Worm (Caenorhabditis elegans) whole organism, late embryonic: Measurements from ENCODE around the gene ceh-60.

Experiments
- F13H6.1 ChIP-seq: sonication (generic microtip); optimal IDR thresholded peaks from 2 replicates; lab custom pipeline; 2016; ENCODE audit warnings: missing genetic modification characterization, missing compliant biosample characterization
- K02D7.2 ChIP-seq: sonication (generic microtip); optimal IDR thresholded peaks from 2 replicates; lab custom pipeline; 2017; ENCODE audit warnings: mild to moderate bottlenecking, missing genetic modification characterization, missing compliant biosample characterization
- K09A11.1 ChIP-seq: sonication (generic microtip); optimal IDR thresholded peaks from 2 replicates; lab custom pipeline; 2017; ENCODE audit warnings: antibody characterized with exemption, mild to moderate bottlenecking, missing genetic modification characterization, missing compliant biosample characterization; ENCODE audit not compliant: insufficient read depth
- T23F11.4 ChIP-seq: fragments of 200-800 bp; sonication (Bioruptor generic); optimal IDR thresholded peaks from 2 replicates; lab custom pipeline; 2018; ENCODE audit warnings: mild to moderate bottlenecking, missing genetic modification characterization, missing compliant biosample characterization
- ahr-1 ChIP-seq: sonication (generic microtip); optimal IDR thresholded peaks from 2 replicates; lab custom pipeline; 2016; ENCODE audit warnings: missing genetic modification characterization, missing compliant biosample characterization
- ceh-19 ChIP-seq: fragments of 200-800 bp; sonication (Bioruptor generic); optimal IDR thresholded peaks from 2 replicates; lab custom pipeline; 2018; ENCODE audit warnings: mild to moderate bottlenecking, missing genetic modification characterization, missing compliant biosample characterization
- ceh-2 ChIP-seq: sonication (generic microtip); optimal IDR thresholded peaks from 2 replicates; lab custom pipeline; 2016; ENCODE audit warnings: missing genotype, missing genetic modification characterization, missing compliant biosample characterization
- ceh-30 ChIP-seq: fragments of 150-350 bp; optimal IDR thresholded peaks from 2 replicates; lab custom pipeline; 2014; ENCODE audit warnings: missing biosample characterization, missing genetic modification characterization
- ceh-31 ChIP-seq: sonication (generic microtip); optimal IDR thresholded peaks from 2 replicates; lab custom pipeline; 2016; ENCODE audit warnings: missing genetic modification characterization, missing compliant biosample characterization
- ceh-34 ChIP-seq: sonication (generic microtip); optimal IDR thresholded peaks from 2 replicates; lab custom pipeline; 2016; ENCODE audit warnings: mild to moderate bottlenecking, missing genetic modification characterization, missing compliant biosample characterization
- ceh-48 ChIP-seq: sonication (generic microtip); optimal IDR thresholded peaks from 2 replicates; lab custom pipeline; 2016; ENCODE audit warnings: missing genetic modification characterization, inconsistent platforms, missing compliant biosample characterization
- dve-1 ChIP-seq: sonication (generic microtip); optimal IDR thresholded peaks from 2 replicates; lab custom pipeline; 2017; ENCODE audit warnings: antibody characterized with exemption, mild to moderate bottlenecking, missing genetic modification characterization, missing compliant biosample characterization
- elt-2 ChIP-seq: sonication (generic microtip); optimal IDR thresholded peaks from 2 replicates; lab custom pipeline; 2016; ENCODE audit warnings: missing genetic modification reagents, missing genetic modification characterization, missing compliant biosample characterization
- ets-4 ChIP-seq: sonication (generic microtip); optimal IDR thresholded peaks from 2 replicates; lab custom pipeline; 2016; ENCODE audit warnings: missing genetic modification characterization, missing compliant biosample characterization
- fax-1 ChIP-seq: sonication (generic microtip); optimal IDR thresholded peaks from 2 replicates; lab custom pipeline; 2016; ENCODE audit warnings: missing genotype, missing genetic modification characterization, missing compliant biosample characterization
- gmeb-2 ChIP-seq: sonication (generic microtip); optimal IDR thresholded peaks from 2 replicates; lab custom pipeline; 2016; ENCODE audit warnings: missing genetic modification characterization, inconsistent platforms, missing compliant biosample characterization
- lim-6 ChIP-seq: sonication (generic microtip); optimal IDR thresholded peaks from 2 replicates; lab custom pipeline; 2016; ENCODE audit warnings: missing genetic modification characterization, missing compliant biosample characterization
- lin-11 ChIP-seq: fragments of 200-800 bp; sonication (Bioruptor generic); optimal IDR thresholded peaks from 2 replicates; lab custom pipeline; 2018; ENCODE audit warnings: mild to moderate bottlenecking, missing genetic modification characterization, missing compliant biosample characterization
- mec-3 ChIP-seq: sonication (generic microtip); optimal IDR thresholded peaks from 2 replicates; lab custom pipeline; 2016; ENCODE audit warnings: borderline replicate concordance, missing genetic modification characterization, missing compliant biosample characterization
- nfya-1 ChIP-seq: sonication (generic microtip); optimal IDR thresholded peaks from 2 replicates; lab custom pipeline; 2017; ENCODE audit warnings: missing genetic modification characterization, mild to moderate bottlenecking, missing compliant biosample characterization, antibody characterized with exemption, moderate library complexity
- nhr-11 ChIP-seq: fragments of 150-350 bp; optimal IDR thresholded peaks from 2 replicates; lab custom pipeline; 2014; ENCODE audit warnings: missing biosample characterization, missing genetic modification characterization
- nhr-232 ChIP-seq: sonication (generic microtip); optimal IDR thresholded peaks from 2 replicates; lab custom pipeline; 2016; ENCODE audit warnings: missing genetic modification characterization, missing compliant biosample characterization
- pat-9 ChIP-seq: fragments of 200-800 bp; sonication (Bioruptor generic); optimal IDR thresholded peaks from 2 replicates; lab custom pipeline; 2018; ENCODE audit warnings: mild to moderate bottlenecking, missing genetic modification characterization, moderate library complexity, missing compliant biosample characterization
- pha-4 ChIP-seq: fragments of 150-350 bp; optimal IDR thresholded peaks from 2 replicates; lab custom pipeline; 2018; ENCODE audit warnings: missing biosample characterization, missing genetic modification reagents, missing genetic modification characterization
- pqm-1 ChIP-seq: sonication (generic microtip); optimal IDR thresholded peaks from 2 replicates; lab custom pipeline; 2016; ENCODE audit warnings: missing genetic modification characterization, missing compliant biosample characterization
- ref-2 ChIP-seq: sonication (generic microtip); optimal IDR thresholded peaks from 2 replicates; lab custom pipeline; 2016; ENCODE audit warnings: missing genetic modification characterization, missing compliant biosample characterization
- sox-2 ChIP-seq: fragments of 200-800 bp; sonication (Bioruptor generic); IDR thresholded peaks from 2 replicates; pipeline ENCODE4 v1.3.6; 2022; ENCODE audit warnings: missing genetic modification reagents, missing genetic modification characterization, missing compliant biosample characterization
- sox-4 ChIP-seq: sonication (generic microtip); optimal IDR thresholded peaks from 2 replicates; lab custom pipeline; 2017; ENCODE audit warnings: mild to moderate bottlenecking, missing genetic modification characterization, inconsistent platforms, missing compliant biosample characterization
- syd-9 ChIP-seq: sonication (generic microtip); optimal IDR thresholded peaks from 2 replicates; lab custom pipeline; 2016; ENCODE audit warnings: mild to moderate bottlenecking, missing genetic modification characterization, moderate library complexity, missing compliant biosample characterization
- tbx-2 ChIP-seq: sonication (generic microtip); optimal IDR thresholded peaks from 2 replicates; lab custom pipeline; 2016; ENCODE audit warnings: missing genetic modification characterization, missing compliant biosample characterization
- tbx-7 ChIP-seq: sonication (generic microtip); optimal IDR thresholded peaks from 2 replicates; lab custom pipeline; 2016; ENCODE audit warnings: missing genotype, missing genetic modification characterization, missing compliant biosample characterization
- unc-42 ChIP-seq: sonication (generic microtip); optimal IDR thresholded peaks from 2 replicates; lab custom pipeline; 2016; ENCODE audit warnings: missing genotype, missing genetic modification characterization, missing compliant biosample characterization
- zip-5 ChIP-seq: sonication (generic microtip); optimal IDR thresholded peaks from 2 replicates; lab custom pipeline; 2016; ENCODE audit warnings: missing genetic modification characterization, missing compliant biosample characterization

ceh-60 gene

ce11 chrX:6505662-6506061 is 24.3 kb downstream of the ceh-60 start, which contains the start of gene glr-8:
glr-8 (plus strand) TSS chrX:6505980.
- TF ChIP-seq K09A11.1 (tag; lab: Kevin White, UChicago) (no peak), dve-1 (no peak), sox-2 (GFP tag; lab: Robert Waterston, UW) (no peak), ref-2 (no peak), nfya-1 (tag; lab: Kevin White, UChicago) (no peak), ceh-31 (tag; lab: Kevin White, UChicago) (no peak), ceh-30 (tag; lab: Kevin White, UChicago) (no peak), pqm-1 (tag; lab: Kevin White, UChicago) (no peak), syd-9 (tag; lab: Kevin White, UChicago) (no peak), T23F11.4 (GFP tag; lab: Kevin White, UChicago) (no peak), ceh-19 (no peak), lim-6 (tag; lab: Kevin White, UChicago) (no peak), elt-2 (tag; lab: Kevin White, UChicago) (no peak), F13H6.1 (no peak), ets-4 (tag; lab: Kevin White, UChicago) (no peak), ahr-1 (tag; lab: Kevin White, UChicago) (no peak), nhr-11 (tag; lab: Kevin White, UChicago) (no peak), sox-4 (tag; lab: Kevin White, UChicago) (no peak), tbx-2 (no peak)

DNA sequence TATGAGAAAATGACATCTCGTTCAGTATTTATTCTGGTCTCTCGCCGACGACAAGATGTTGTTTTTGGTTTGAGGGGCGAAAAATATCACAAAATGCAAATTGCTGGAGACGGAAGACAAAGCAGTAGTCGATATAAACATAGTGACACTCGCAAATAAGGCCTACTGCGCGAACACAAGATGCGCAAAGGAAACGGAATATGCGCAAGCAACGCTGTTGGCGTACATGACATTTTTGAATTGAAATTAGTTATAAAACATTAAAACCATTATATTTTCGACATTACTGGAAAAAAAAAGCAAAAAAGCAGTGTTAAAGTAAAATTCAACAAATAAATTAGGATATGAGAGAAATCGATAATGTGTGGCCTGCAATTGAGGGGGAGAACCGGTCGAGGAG is 24.9 kb downstream of the ceh-60 start, which contains the start of gene cdf-1:
cdf-1 (minus strand) TSS at position 136 of the 400 bp plus-strand sequence.
- peak; percentile 20 for TF ChIP-seq ceh-48
- TF ChIP-seq ceh-2 (tag; lab: Kevin White, UChicago): no peak
- no peak for TF ChIP-seq pat-9 (tag; lab: Kevin White, UChicago)
- TF ChIP-seq ceh-31 (tag; lab: Kevin White, UChicago): peak; percentile 21
- TF ChIP-seq nfya-1 (tag; lab: Kevin White, UChicago): peak; percentile 2
- TF ChIP-seq unc-42: peak; percentile 22
- no peak for TF ChIP-seq ets-4 (tag; lab: Kevin White, UChicago)
- peak; percentile 37 for TF ChIP-seq ref-2
- TF ChIP-seq ceh-19: peak; percentile 9
- peak; percentile 31 for TF ChIP-seq ceh-34

- no peak for TF ChIP-seq gmeb-2 (tag; lab: Kevin White, UChicago)
- no peak for TF ChIP-seq nfya-1 (tag; lab: Kevin White, UChicago)
- TF ChIP-seq ceh-34: no peak
- TF ChIP-seq mec-3 (tag; lab: Kevin White, UChicago): no peak
These were observed 26.8 kb downstream of the ceh-60 start for ce11 chrX:6503148-6503547.

- TF ChIP-seq sox-2 (GFP tag; lab: Robert Waterston, UW): no peak
- no peak for TF ChIP-seq nhr-232
These were observed 30.2 kb downstream of the ceh-60 start, which contains the start of gene actl-1 for ce11 chrX:6499736-6500135. actl-1 (minus strand) TSS chrX:6499836.

DNA sequence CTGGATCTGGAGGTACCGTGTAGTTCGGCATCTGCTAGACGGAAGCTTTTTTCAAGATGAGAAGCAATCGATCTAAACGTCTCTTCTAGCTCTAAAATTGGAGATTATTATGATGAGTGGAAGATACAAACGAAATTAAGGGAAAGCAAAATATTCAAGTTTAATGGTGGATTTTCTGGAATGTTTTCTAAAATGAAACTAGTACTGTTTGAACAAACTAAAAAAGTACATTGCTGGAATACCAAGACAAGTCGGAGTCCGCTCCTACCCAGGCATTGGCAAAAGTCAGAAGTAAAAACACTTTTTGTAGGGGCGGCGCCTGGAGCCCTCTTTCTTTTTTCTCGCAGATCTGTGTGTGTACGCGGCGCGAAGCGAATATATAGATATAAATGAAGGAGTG is 45.2 kb downstream of the ceh-60 start, which contains the start of gene gar-1:
gar-1 (minus strand) TSS at position 101 of the 400 bp plus-strand sequence.
- TF ChIP-seq K02D7.2 (no peak), unc-42 (no peak), tbx-7 (tag; lab: Kevin White, UChicago) (no peak), fax-1 (tag; lab: Kevin White, UChicago) (no peak), zip-5 (tag; lab: Kevin White, UChicago) (no peak), pha-4 (tag; lab: Kevin White, UChicago) (no peak), lin-11 (tag; lab: Kevin White, UChicago) (no peak)
